Worm (Caenorhabditis elegans) whole organism, L3 larva: ENCODE data around the gene plp-1.

Experiments
- R02D3.7 ChIP-seq: fragments of 150-350 bp; optimal IDR thresholded peaks from 2 replicates; lab custom pipeline; 2014; ENCODE audit warnings: missing biosample characterization, missing genetic modification characterization
- aly-2 ChIP-seq: fragments of 150-350 bp; optimal IDR thresholded peaks from 2 replicates; lab custom pipeline; 2014; ENCODE audit warnings: missing biosample characterization, missing genetic modification characterization
- ama-1 ChIP-seq: fragments of 150-350 bp; optimal IDR thresholded peaks from 2 replicates; lab custom pipeline; 2018
- ceh-16 ChIP-seq: sonication (generic microtip); optimal IDR thresholded peaks from 2 replicates; lab custom pipeline; 2017; ENCODE audit warnings: missing biosample characterization, missing genetic modification characterization
- ceh-82 ChIP-seq: fragments of 150-350 bp; optimal IDR thresholded peaks from 2 replicates; lab custom pipeline; 2014; ENCODE audit warnings: missing biosample characterization, missing genetic modification characterization
- daf-12 ChIP-seq: fragments of 150-350 bp; optimal IDR thresholded peaks from 2 replicates; lab custom pipeline; 2014; ENCODE audit warnings: missing biosample characterization, missing genetic modification reagents, missing genetic modification characterization
- egl-5 ChIP-seq: fragments of 150-350 bp; optimal IDR thresholded peaks from 2 replicates; lab custom pipeline; 2017; ENCODE audit warnings: missing biosample characterization, missing genetic modification reagents, missing genetic modification characterization, inconsistent platforms
- elt-1 ChIP-seq: fragments of 150-350 bp; optimal IDR thresholded peaks from 2 replicates; lab custom pipeline; 2014; ENCODE audit warnings: missing biosample characterization, missing genetic modification characterization
- elt-2 ChIP-seq: sonication (generic microtip); optimal IDR thresholded peaks from 2 replicates; lab custom pipeline; 2016; ENCODE audit warnings: missing genetic modification reagents, mild to moderate bottlenecking, missing genetic modification characterization, missing compliant biosample characterization
- elt-3 ChIP-seq, 3 experiments: fragments of 150-350 bp in 1 of 3; sonication (generic microtip) in 2 of 3; optimal IDR thresholded peaks; 2 replicates in 2 of 3; 4 replicates in 1 of 3; lab custom pipeline; 2014 to 2017; ENCODE audit warnings: missing biosample characterization in 3 of 3, missing genetic modification characterization in 3 of 3
- eor-1 ChIP-seq, 2 experiments: fragments of 150-350 bp; optimal IDR thresholded peaks; 2 replicates each; lab custom pipeline; 2014 to 2018; ENCODE audit warnings: missing biosample characterization in 2 of 2, missing genetic modification characterization in 2 of 2
- fkh-10 ChIP-seq: sonication (generic microtip); optimal IDR thresholded peaks from 2 replicates; lab custom pipeline; 2017; ENCODE audit warnings: missing biosample characterization, missing genetic modification reagents, missing genetic modification characterization
- fos-1 ChIP-seq: fragments of 150-350 bp; optimal IDR thresholded peaks from 2 replicates; lab custom pipeline; 2014; ENCODE audit warnings: missing biosample characterization, missing genetic modification characterization
- hmg-11 ChIP-seq: sonication (generic microtip); optimal IDR thresholded peaks from 2 replicates; lab custom pipeline; 2016; ENCODE audit warnings: missing genetic modification characterization, missing compliant biosample characterization
- jun-1 ChIP-seq: fragments of 150-350 bp; optimal IDR thresholded peaks from 2 replicates; lab custom pipeline; 2014; ENCODE audit warnings: missing biosample characterization, missing genetic modification reagents, missing genetic modification characterization
- lin-15B ChIP-seq: fragments of 150-350 bp; optimal IDR thresholded peaks from 2 replicates; lab custom pipeline; 2014; ENCODE audit warnings: missing biosample characterization, missing genetic modification characterization
- lin-39 ChIP-seq: fragments of 150-350 bp; optimal IDR thresholded peaks from 2 replicates; lab custom pipeline; 2018; ENCODE audit warnings: missing biosample characterization, missing genetic modification reagents, missing genetic modification characterization
- lsy-12 ChIP-seq: sonication (generic microtip); optimal IDR thresholded peaks from 2 replicates; lab custom pipeline; 2016; ENCODE audit warnings: mild to moderate bottlenecking, missing genetic modification characterization, missing compliant biosample characterization
- mml-1 ChIP-seq: fragments of 150-350 bp; sonication (generic microtip); optimal IDR thresholded peaks from 3 replicates; lab custom pipeline; 2014; ENCODE audit warnings: missing biosample characterization, missing genetic modification characterization
- nfya-1 ChIP-seq: sonication (generic microtip); optimal IDR thresholded peaks from 2 replicates; lab custom pipeline; 2017; ENCODE audit warnings: missing genetic modification characterization, mild to moderate bottlenecking, missing compliant biosample characterization, antibody characterized with exemption, moderate library complexity; ENCODE audit not compliant: insufficient read depth
- nhr-11 ChIP-seq: fragments of 150-350 bp; optimal IDR thresholded peaks from 2 replicates; lab custom pipeline; 2014; ENCODE audit warnings: missing biosample characterization, missing genetic modification characterization
- nhr-237 ChIP-seq: fragments of 150-350 bp; optimal IDR thresholded peaks from 2 replicates; lab custom pipeline; 2014; ENCODE audit warnings: missing biosample characterization, missing genetic modification characterization
- nhr-25 ChIP-seq: sonication (generic microtip); optimal IDR thresholded peaks from 2 replicates; lab custom pipeline; 2017; ENCODE audit warnings: missing biosample characterization, missing genetic modification characterization
- nhr-43 ChIP-seq: sonication (generic microtip); optimal IDR thresholded peaks from 2 replicates; lab custom pipeline; 2016; ENCODE audit warnings: mild to moderate bottlenecking, missing genetic modification characterization, missing compliant biosample characterization; ENCODE audit not compliant: poor library complexity, severe bottlenecking
- nhr-67 ChIP-seq: fragments of 150-350 bp; optimal IDR thresholded peaks from 2 replicates; lab custom pipeline; 2014; ENCODE audit warnings: missing biosample characterization, missing genetic modification characterization
- nhr-76 ChIP-seq: fragments of 150-350 bp; sonication (generic microtip); optimal IDR thresholded peaks from 5 replicates; lab custom pipeline; 2014; ENCODE audit warnings: missing biosample characterization, missing genetic modification characterization
- pha-4 ChIP-seq: fragments of 150-350 bp; optimal IDR thresholded peaks from 2 replicates; lab custom pipeline; 2014; ENCODE audit warnings: missing biosample characterization, missing genetic modification reagents, missing genetic modification characterization
- pqm-1 ChIP-seq: fragments of 150-350 bp; optimal IDR thresholded peaks from 2 replicates; lab custom pipeline; 2017; ENCODE audit warnings: missing biosample characterization, missing genetic modification characterization, inconsistent platforms
- sea-2 ChIP-seq: fragments of 150-350 bp; sonication (generic microtip); optimal IDR thresholded peaks from 4 replicates; lab custom pipeline; 2014; ENCODE audit warnings: missing biosample characterization, missing genetic modification reagents, missing genetic modification characterization
- skn-1 ChIP-seq: fragments of 150-350 bp; optimal IDR thresholded peaks from 2 replicates; lab custom pipeline; 2014; ENCODE audit warnings: missing biosample characterization, missing genetic modification characterization
- tbx-2 ChIP-seq: sonication (generic microtip); optimal IDR thresholded peaks from 2 replicates; lab custom pipeline; 2016; ENCODE audit warnings: mild to moderate bottlenecking, missing genetic modification characterization, missing compliant biosample characterization
- unc-62 ChIP-seq: fragments of 150-350 bp; sonication (generic microtip); optimal IDR thresholded peaks from 4 replicates; lab custom pipeline; 2014; ENCODE audit warnings: missing biosample characterization, missing genetic modification reagents, missing genetic modification characterization
- ztf-11 ChIP-seq: fragments of 150-350 bp; optimal IDR thresholded peaks from 2 replicates; lab custom pipeline; 2014; ENCODE audit warnings: missing biosample characterization, missing genetic modification characterization
- ztf-4 ChIP-seq: fragments of 150-350 bp; optimal IDR thresholded peaks from 2 replicates; lab custom pipeline; 2014; ENCODE audit warnings: missing biosample characterization, missing genetic modification characterization

Gene plp-1

ce11 chrIV:7661569-7661968 lies 28.4 kb downstream of the plp-1 start:
- TF ChIP-seq fkh-10 (peak; percentile 4), mml-1 (no peak)

DNA sequence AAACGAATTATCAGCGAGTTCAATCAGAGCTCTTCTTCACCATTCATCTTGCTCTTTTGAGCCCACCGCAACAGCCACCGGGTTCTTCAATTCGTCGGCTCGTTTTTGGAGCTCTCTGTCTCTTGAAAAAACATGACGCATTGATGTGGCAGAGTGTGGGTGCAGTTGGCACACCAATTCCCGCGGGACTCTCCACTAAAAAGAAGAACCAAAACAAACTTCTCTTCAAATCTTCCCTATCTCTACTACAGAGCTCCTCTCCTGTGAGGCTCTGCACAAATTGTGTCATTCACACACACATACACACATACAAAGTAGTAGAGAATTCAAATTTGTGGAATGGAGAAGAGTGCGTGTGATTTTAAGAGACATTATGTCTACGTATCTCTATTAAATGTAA lies 29.8 kb downstream of the plp-1 start:
- no peak for TF ChIP-seq ceh-16 (tag; lab: Kevin White, UChicago)
- TF ChIP-seq elt-1 (tag; lab: Kevin White, UChicago), result peak; percentile 77
- TF ChIP-seq ceh-82 (tag; lab: Kevin White, UChicago), result peak; percentile 46
- TF ChIP-seq ztf-4, result no peak
- no peak for TF ChIP-seq nhr-11
- peak; percentile 57 for TF ChIP-seq unc-62
- peak; percentile 49 for TF ChIP-seq nfya-1 (tag; lab: Kevin White, UChicago)
- no peak for TF ChIP-seq sea-2 (GFP tag; lab: Kevin White, UChicago)
- peak; percentile 68 for TF ChIP-seq lin-39

DNA sequence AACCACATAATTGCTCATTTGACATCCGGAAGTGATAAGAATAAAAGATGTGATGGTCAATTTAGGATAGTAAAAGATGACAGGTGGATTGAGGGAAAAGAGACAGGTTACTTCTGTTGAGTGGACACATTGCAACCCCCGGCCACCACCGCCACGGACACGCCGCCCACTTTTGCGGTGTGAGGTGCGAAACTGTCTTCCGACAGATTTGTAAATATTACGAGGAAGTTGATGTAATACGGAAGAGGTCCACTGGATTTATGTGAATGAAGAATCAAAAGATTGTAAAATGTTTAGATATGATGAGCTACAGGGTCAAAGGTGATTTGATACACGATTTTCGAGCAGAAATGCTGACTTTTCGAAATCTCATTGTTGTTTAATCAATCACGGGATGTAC lies 39.7 kb downstream of the plp-1 start, which contains the start of gene C08G9.2:
Gene C08G9.2 (minus strand): TSS at position 101 of the 400 bp plus-strand sequence.
- TF ChIP-seq pha-4 (no peak), egl-5 (no peak), unc-62 (no peak), hmg-11 (tag; lab: Kevin White, UChicago) (no peak), R02D3.7 (tag; lab: Kevin White, UChicago) (no peak), nhr-25 (tag; lab: Kevin White, UChicago) (no peak), eor-1 (tag; optimal IDR thresholded peaks at IDR 0.05; lab: Kevin White, UChicago) (no peak), nhr-76 (tag; lab: Kevin White, UChicago) (no peak), ztf-11 (tag; lab: Kevin White, UChicago) (no peak), skn-1 (no peak), ama-1 (no peak)

DNA sequence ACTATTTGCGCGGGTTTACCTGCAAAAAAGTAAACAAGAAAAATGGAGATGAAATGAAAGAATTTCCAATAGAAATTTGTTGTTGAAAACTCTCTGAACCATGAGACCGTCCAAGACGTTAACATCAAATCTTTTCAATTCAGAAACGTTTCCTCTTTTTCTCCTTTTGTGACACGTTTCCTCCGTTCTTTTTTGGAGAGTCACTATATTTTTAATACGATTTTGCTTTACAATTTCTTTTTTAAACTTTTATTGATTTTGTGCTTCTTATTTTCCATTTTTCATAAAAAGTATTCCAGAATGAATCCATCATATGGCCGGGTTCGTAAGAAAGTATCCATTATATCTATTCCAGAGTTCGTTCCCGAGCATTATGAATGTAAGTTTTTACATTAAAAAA lies 41.7 kb downstream of the plp-1 start, which contains the start of gene itr-1:
Gene itr-1 (plus strand): TSS at position 301 of the 400 bp plus-strand sequence.
- TF ChIP-seq nhr-237 (tag; lab: Kevin White, UChicago), result no peak
- no peak for TF ChIP-seq pqm-1 (tag; lab: Kevin White, UChicago)
- no peak for TF ChIP-seq eor-1 (tag; optimal IDR thresholded peaks at IDR 0.05; lab: Kevin White, UChicago)
- no peak for TF ChIP-seq elt-1 (tag; lab: Kevin White, UChicago)
- no peak for TF ChIP-seq hmg-11 (tag; lab: Kevin White, UChicago)
- no peak for TF ChIP-seq unc-62
- TF ChIP-seq fos-1 (tag; lab: Kevin White, UChicago), result no peak
- no peak for TF ChIP-seq daf-12 (tag; lab: Kevin White, UChicago)
- no peak for TF ChIP-seq elt-3 (tag; optimal IDR thresholded peaks at IDR 0.05; lab: Kevin White, UChicago)
- TF ChIP-seq ceh-16 (tag; lab: Kevin White, UChicago), result no peak
- no peak for TF ChIP-seq mml-1
- no peak for TF ChIP-seq skn-1
- TF ChIP-seq nhr-25 (tag; lab: Kevin White, UChicago), result no peak
- TF ChIP-seq lin-15B, result no peak
- TF ChIP-seq, all 47 proteins: peak for 0

- TF ChIP-seq unc-62, result no peak
- no peak for TF ChIP-seq nhr-76 (tag; lab: Kevin White, UChicago)
- no peak for TF ChIP-seq hmg-11 (tag; lab: Kevin White, UChicago)
- no peak for TF ChIP-seq nhr-67 (tag; lab: Kevin White, UChicago)
- no peak for TF ChIP-seq ztf-4
- no peak for TF ChIP-seq lin-15B
- TF ChIP-seq nfya-1 (tag; lab: Kevin White, UChicago), result no peak
- no peak for TF ChIP-seq daf-12 (tag; lab: Kevin White, UChicago)
- no peak for TF ChIP-seq skn-1
- TF ChIP-seq elt-1 (tag; lab: Kevin White, UChicago), result no peak
- TF ChIP-seq lsy-12 (tag; lab: Kevin White, UChicago), result no peak
- TF ChIP-seq jun-1 (tag; lab: Kevin White, UChicago), result peak; percentile 43
- no peak for TF ChIP-seq nhr-43 (tag; lab: Kevin White, UChicago)
- peak; percentile 62 for TF ChIP-seq pqm-1 (tag; lab: Kevin White, UChicago)
- TF ChIP-seq elt-2 (tag; lab: Kevin White, UChicago), result peak; percentile 83
- TF ChIP-seq pha-4, result peak; percentile 69
- TF ChIP-seq ama-1, result no peak
- no peak for TF ChIP-seq sea-2 (GFP tag; lab: Kevin White, UChicago)
- TF ChIP-seq ceh-16 (tag; lab: Kevin White, UChicago), result no peak
- TF ChIP-seq lin-39, result no peak
- no peak for TF ChIP-seq tbx-2 (tag; lab: Kevin White, UChicago)
- no peak for TF ChIP-seq aly-2 (tag; lab: Kevin White, UChicago)
- TF ChIP-seq nhr-11, result no peak
- TF ChIP-seq, all 47 proteins: peak for 4
Measured at ce11 chrIV:7679120-7679519, 46.0 kb downstream of the plp-1 start.
